Worm (Caenorhabditis elegans) whole organism, L4 larva: ENCODE results near the gene orc-4.

Experiments used
- F26F4.8 ChIP-seq: fragments of 200-800 bp; sonication (Bioruptor generic); conservative IDR thresholded peaks from 2 replicates; pipeline ENCODE4 v1.3.6; 2022; ENCODE audit warnings: missing genetic modification characterization, missing compliant biosample characterization
- F37D6.2 ChIP-seq: sonication (generic microtip); optimal IDR thresholded peaks from 2 replicates; lab custom pipeline; 2016; ENCODE audit warnings: mild to moderate bottlenecking, missing genetic modification characterization, missing compliant biosample characterization
- T20F7.1 ChIP-seq: fragments of 200-800 bp; sonication (Bioruptor generic); optimal IDR thresholded peaks from 2 replicates; lab custom pipeline; 2018; ENCODE audit warnings: mild to moderate bottlenecking, missing genetic modification characterization, missing compliant biosample characterization
- Y5F2A.4 ChIP-seq: fragments of 200-800 bp; sonication (Bioruptor generic); optimal IDR thresholded peaks from 2 replicates; lab custom pipeline; 2018; ENCODE audit warnings: mild to moderate bottlenecking, missing genetic modification characterization, missing compliant biosample characterization
- aha-1 ChIP-seq: fragments of 150-350 bp; peaks from one replicate; lab custom pipeline; 2014; ENCODE audit warnings: missing biosample characterization, missing genetic modification characterization
- aly-2 ChIP-seq: sonication (generic microtip); optimal IDR thresholded peaks from 2 replicates; lab custom pipeline; 2018; ENCODE audit warnings: missing biosample characterization, missing genetic modification characterization
- ama-1 ChIP-seq: fragments of 150-350 bp; optimal IDR thresholded peaks from 2 replicates; lab custom pipeline; 2014; ENCODE audit warnings: inconsistent platforms, mixed read lengths
- attf-4 ChIP-seq: sonication (generic microtip); optimal IDR thresholded peaks from 3 replicates; lab custom pipeline; 2017; ENCODE audit warnings: missing biosample characterization, missing genetic modification characterization
- daf-16 ChIP-seq, 3 experiments: sonication (generic microtip); optimal IDR thresholded peaks; 2 replicates each; lab custom pipeline; 2016 to 2017; ENCODE audit warnings: missing genetic modification characterization in 3 of 3, missing genetic modification reagents in 3 of 3, mild to moderate bottlenecking in 2 of 3, missing compliant biosample characterization in 2 of 3, missing biosample characterization in 1 of 3, moderate library complexity in 1 of 3
- daf-19 ChIP-seq: fragments of 200-800 bp; sonication (Bioruptor generic); conservative IDR thresholded peaks from 2 replicates; pipeline ENCODE4 v1.3.6; 2022; ENCODE audit warnings: missing genetic modification characterization, missing compliant biosample characterization
- dmd-6 ChIP-seq: fragments of 200-800 bp; sonication (Bioruptor generic); IDR thresholded peaks from 2 replicates; pipeline ENCODE4 v1.3.6; 2022; ENCODE audit warnings: missing genetic modification reagents, missing genetic modification characterization, missing compliant biosample characterization
- dmd-9 ChIP-seq: fragments of 200-800 bp; sonication (Bioruptor generic); IDR thresholded peaks from 2 replicates; pipeline ENCODE4 v1.3.6; 2022; ENCODE audit warnings: missing genetic modification reagents, missing genetic modification characterization, missing compliant biosample characterization
- dpl-1 ChIP-seq: fragments of 150-350 bp; optimal IDR thresholded peaks from 2 replicates; lab custom pipeline; 2014; ENCODE audit warnings: missing biosample characterization, missing genetic modification reagents, missing genetic modification characterization
- dve-1 ChIP-seq: sonication (generic microtip); optimal IDR thresholded peaks from 2 replicates; lab custom pipeline; 2017; ENCODE audit warnings: antibody characterized with exemption, mild to moderate bottlenecking, missing genetic modification characterization, missing compliant biosample characterization; ENCODE audit not compliant: insufficient read depth
- hlh-30 ChIP-seq: sonication (generic microtip); optimal IDR thresholded peaks from 2 replicates; lab custom pipeline; 2017; ENCODE audit warnings: antibody characterized with exemption, mild to moderate bottlenecking, missing genetic modification characterization, missing compliant biosample characterization; ENCODE audit not compliant: insufficient read depth
- hmg-1.1 ChIP-seq: fragments of 200-800 bp; sonication (Bioruptor generic); IDR thresholded peaks from 2 replicates; pipeline ENCODE4 v1.3.6; 2022; ENCODE audit warnings: missing genetic modification reagents, missing genetic modification characterization, missing compliant biosample characterization
- jun-1 ChIP-seq: fragments of 150-350 bp; optimal IDR thresholded peaks from 2 replicates; lab custom pipeline; 2014; ENCODE audit warnings: missing biosample characterization, missing genetic modification reagents, missing genetic modification characterization
- lin-29 ChIP-seq: fragments of 200-800 bp; sonication (Bioruptor generic); IDR thresholded peaks from 2 replicates; pipeline ENCODE4 v1.3.6; 2022; ENCODE audit warnings: missing genetic modification reagents, missing genetic modification characterization, missing compliant biosample characterization
- mdl-1 ChIP-seq, 2 experiments: fragments of 150-350 bp in 1 of 2; sonication (generic microtip) in 1 of 2; optimal IDR thresholded peaks; 2 replicates each; lab custom pipeline; 2014 to 2017; ENCODE audit warnings: missing biosample characterization in 2 of 2, missing genetic modification characterization in 2 of 2
- mdt-29 ChIP-seq: fragments of 200-800 bp; sonication (Bioruptor generic); IDR thresholded peaks from 2 replicates; pipeline ENCODE4 v1.3.6; 2022; ENCODE audit warnings: missing genetic modification reagents, missing genetic modification characterization, missing compliant biosample characterization
- mes-2 ChIP-seq: sonication (generic microtip); optimal IDR thresholded peaks from 2 replicates; lab custom pipeline; 2016; ENCODE audit warnings: missing genotype, mild to moderate bottlenecking, missing genetic modification characterization, missing compliant biosample characterization; ENCODE audit not compliant: poor library complexity, severe bottlenecking
- mxl-3 ChIP-seq: fragments of 200-800 bp; sonication (Bioruptor generic); optimal IDR thresholded peaks from 2 replicates; lab custom pipeline; 2018; ENCODE audit warnings: mild to moderate bottlenecking, missing genetic modification characterization, missing compliant biosample characterization
- nhr-11 ChIP-seq: fragments of 150-350 bp; optimal IDR thresholded peaks from 2 replicates; lab custom pipeline; 2014; ENCODE audit warnings: missing biosample characterization, missing genetic modification characterization
- nhr-111 ChIP-seq: fragments of 200-800 bp; sonication (Bioruptor generic); optimal IDR thresholded peaks from 2 replicates; lab custom pipeline; 2018; ENCODE audit warnings: mild to moderate bottlenecking, missing genetic modification characterization, missing compliant biosample characterization
- nhr-237 ChIP-seq: sonication (generic microtip); optimal IDR thresholded peaks from 2 replicates; lab custom pipeline; 2017; ENCODE audit warnings: missing biosample characterization, missing genetic modification characterization
- nhr-25 ChIP-seq: sonication (generic microtip); optimal IDR thresholded peaks from 2 replicates; lab custom pipeline; 2017; ENCODE audit warnings: missing genetic modification characterization, mild to moderate bottlenecking, missing compliant biosample characterization, antibody characterized with exemption, moderate library complexity, borderline replicate concordance; ENCODE audit not compliant: insufficient read depth
- nhr-28 ChIP-seq: fragments of 150-350 bp; optimal IDR thresholded peaks from 2 replicates; lab custom pipeline; 2014; ENCODE audit warnings: missing biosample characterization, missing genetic modification characterization
- pha-4 ChIP-seq, 2 experiments: fragments of 150-350 bp in 1 of 2; fragments of 200-800 bp in 1 of 2; sonication (Bioruptor generic) in 1 of 2; IDR thresholded peaks in 1 of 2; optimal IDR thresholded peaks in 1 of 2; 2 replicates each; pipeline versions ENCODE4 v1.3.6 to Lab custom; 2014 to 2022; ENCODE audit warnings: missing genetic modification characterization in 2 of 2, missing genetic modification reagents in 2 of 2, missing biosample characterization in 1 of 2, missing compliant biosample characterization in 1 of 2
- pqm-1 ChIP-seq: sonication (generic microtip); optimal IDR thresholded peaks from 2 replicates; lab custom pipeline; 2017; ENCODE audit warnings: missing biosample characterization, missing genetic modification characterization
- snpc-1.2 ChIP-seq: fragments of 200-800 bp; sonication (Bioruptor generic); IDR thresholded peaks from 2 replicates; pipeline ENCODE4 v1.3.6; 2022; ENCODE audit warnings: missing genetic modification reagents, missing genetic modification characterization, missing compliant biosample characterization
- tra-1 ChIP-seq: fragments of 200-800 bp; sonication (Bioruptor generic); IDR thresholded peaks from 2 replicates; pipeline ENCODE4 v1.3.6; 2022; ENCODE audit warnings: missing genetic modification reagents, missing genetic modification characterization, missing compliant biosample characterization
- unc-62 ChIP-seq, 3 experiments: fragments of 150-350 bp in 1 of 3; sonication (generic microtip); optimal IDR thresholded peaks in 2 of 3; peaks in 1 of 3; 1 replicate in 1 of 3; 2 replicates in 2 of 3; lab custom pipeline; 2014 to 2017; ENCODE audit warnings: missing biosample characterization in 3 of 3, missing genetic modification characterization in 3 of 3, missing genetic modification reagents in 3 of 3, missing genotype in 1 of 3
- zfp-3 ChIP-seq: fragments of 200-800 bp; sonication (Bioruptor generic); conservative IDR thresholded peaks from 2 replicates; pipeline ENCODE4 v1.3.6; 2022; ENCODE audit warnings: missing genetic modification reagents, missing genetic modification characterization, missing compliant biosample characterization
- ztf-11 ChIP-seq: fragments of 150-350 bp; optimal IDR thresholded peaks from 2 replicates; lab custom pipeline; 2014; ENCODE audit warnings: missing biosample characterization, missing genetic modification characterization

orc-4 gene

ce11 chrIII:10652833-10653232, 6.9 kb downstream of the orc-4 start:
- TF ChIP-seq mes-2 (tag; lab: Kevin White, UChicago): no peak
- TF ChIP-seq mdt-29 (GFP tag; lab: Robert Waterston, UW): no peak

DNA sequence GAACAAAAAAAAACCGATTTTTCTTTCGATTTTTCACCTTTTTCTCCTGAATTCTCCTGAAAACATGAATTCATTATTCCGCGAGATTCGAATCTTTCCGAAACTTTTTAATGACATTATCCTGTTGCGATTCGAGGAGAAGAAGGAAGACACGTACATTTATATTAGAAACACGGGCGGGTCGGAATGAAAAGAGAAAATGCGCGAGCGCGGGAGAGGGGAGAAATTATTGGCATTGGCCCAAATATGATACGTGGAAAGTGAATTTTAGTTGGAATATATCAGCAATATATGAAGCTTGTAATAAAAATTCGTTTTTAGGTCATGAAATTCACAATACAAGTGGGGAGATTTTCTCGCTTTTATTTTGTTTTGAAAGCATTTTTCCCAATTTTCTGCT, 7.5 kb downstream of the orc-4 start:
- TF ChIP-seq jun-1 (tag; lab: Kevin White, UChicago) (no peak), aha-1 (tag; lab: Kevin White, UChicago) (peak; percentile 84)

DNA sequence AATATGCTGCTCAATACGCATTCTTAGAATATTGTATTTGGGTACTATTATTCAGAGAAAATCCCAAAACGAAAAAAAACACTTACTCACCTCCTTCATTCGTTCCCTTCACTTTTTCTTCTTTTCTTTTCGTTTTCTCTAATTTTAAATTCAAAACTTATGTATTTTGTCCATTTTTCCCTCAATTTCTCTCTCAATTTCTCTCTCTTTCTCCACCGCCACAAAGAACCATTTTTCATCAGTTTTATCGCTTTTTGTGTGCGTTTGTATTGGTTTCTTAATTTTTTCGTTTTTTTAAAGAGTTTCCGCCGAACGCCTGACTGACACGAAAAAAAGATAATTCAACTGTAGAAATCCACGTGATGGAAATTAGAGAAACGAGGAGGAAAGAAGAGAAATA, 8.7 kb downstream of the orc-4 start, which contains the start of gene cnt-2:
Gene cnt-2, plus strand, starts transcription at position 301 of the 400 bp plus-strand sequence.
- TF ChIP-seq T20F7.1 (GFP tag; lab: Kevin White, UChicago) (no peak), dmd-9 (no peak), nhr-111 (no peak), Y5F2A.4 (GFP tag; lab: Kevin White, UChicago) (no peak), tra-1 (GFP tag; lab: Robert Waterston, UW) (no peak), daf-19 (GFP tag; lab: Robert Waterston, UW) (no peak), pqm-1 (tag; lab: Kevin White, UChicago) (no peak), snpc-1.2 (GFP tag; lab: Robert Waterston, UW) (no peak), F37D6.2 (tag; lab: Kevin White, UChicago) (no peak)

- no peak for TF ChIP-seq nhr-11 (tag; lab: Kevin White, UChicago)
- TF ChIP-seq nhr-28 (tag; lab: Kevin White, UChicago): peak; percentile 26
- peak; percentile 57 for TF ChIP-seq pqm-1 (tag; lab: Kevin White, UChicago)
- no peak for TF ChIP-seq daf-16 (GFP tag; optimal IDR thresholded peaks at IDR 0.05; lab: Kevin White, UChicago)
- TF ChIP-seq daf-16 (tag; optimal IDR thresholded peaks at IDR 0.05; lab: Kevin White, UChicago): peak; percentile 37
- TF ChIP-seq F26F4.8 (GFP tag; lab: Robert Waterston, UW): no peak
- no peak for TF ChIP-seq ztf-11 (tag; lab: Kevin White, UChicago)
- peak; percentile 5 for TF ChIP-seq dpl-1
- TF ChIP-seq dmd-9: no peak
- TF ChIP-seq dmd-6: peak; percentile 46; the same call in 1 of the 2 replicates
- TF ChIP-seq nhr-237: no peak
- no peak for TF ChIP-seq zfp-3 (GFP tag; lab: Robert Waterston, UW)
- TF ChIP-seq dve-1: peak; percentile 39
Measured at ce11 chrIII:10656069-10656468, 10.1 kb downstream of the orc-4 start.

DNA sequence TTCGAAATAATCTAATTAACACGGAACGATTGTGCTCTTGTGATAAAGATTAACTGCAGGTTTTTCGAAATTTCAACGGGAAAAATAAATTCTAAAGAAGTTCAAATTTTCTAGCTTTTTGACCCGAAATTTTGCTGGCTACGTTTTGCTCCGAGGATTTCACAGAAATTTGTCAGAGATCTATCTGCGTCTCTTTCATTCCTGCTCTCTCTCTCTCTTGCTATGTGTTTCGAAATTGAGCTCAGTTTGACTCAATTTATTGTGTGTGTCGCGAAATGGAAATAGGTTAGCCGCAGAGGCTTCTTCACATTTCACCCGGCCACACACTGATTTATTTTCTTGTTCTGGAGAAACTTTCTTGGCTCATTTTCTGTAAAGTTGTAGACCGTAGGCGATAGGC, 11.7 kb downstream of the orc-4 start:
- TF ChIP-seq unc-62 (GFP tag; optimal IDR thresholded peaks at IDR 0.05 in 1 of 2; lab: Kevin White, UChicago) (peak in 1 of 2 experiments; percentile 7), unc-62 (tag; optimal IDR thresholded peaks at IDR 0.05; lab: Kevin White, UChicago) (no peak), aha-1 (tag; lab: Kevin White, UChicago) (peak; percentile 75), hmg-1.1 (GFP tag; lab: Robert Waterston, UW) (0 out of 2 replicates have a peak, but pooled peaks have one; percentile 18), aly-2 (no peak)

DNA sequence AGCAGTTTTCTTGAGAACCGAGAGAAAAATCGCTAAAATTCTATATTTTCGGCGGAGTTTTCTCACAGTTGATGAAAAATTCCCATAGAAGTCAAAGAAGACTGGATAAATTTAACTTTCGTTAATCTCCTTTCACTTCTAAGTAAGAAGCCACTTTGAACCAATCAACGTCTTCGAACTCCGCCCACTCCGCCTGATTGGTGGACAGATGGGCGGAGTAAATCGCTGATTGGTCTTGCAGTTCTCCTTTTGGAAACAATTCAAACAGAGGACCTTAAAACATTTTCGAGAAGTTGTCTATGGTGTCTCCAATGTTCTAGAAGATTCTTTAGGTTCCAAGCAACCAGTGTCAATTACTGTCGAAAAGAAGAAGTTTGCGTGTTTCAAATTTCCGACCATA, 12.4 kb downstream of the orc-4 start:
- no peak for TF ChIP-seq lin-29 (GFP tag; lab: Robert Waterston, UW)
- TF ChIP-seq aha-1 (tag; lab: Kevin White, UChicago): peak; percentile 64
- TF ChIP-seq attf-4: no peak

ce11 chrIII:10661292-10661691, 15.3 kb downstream of the orc-4 start:
- TF ChIP-seq nhr-28 (tag; lab: Kevin White, UChicago): peak; percentile 44
- TF ChIP-seq nhr-25 (tag; lab: Kevin White, UChicago): peak; percentile 41
- TF ChIP-seq mxl-3 (GFP tag; lab: Kevin White, UChicago): peak; percentile 28
- TF ChIP-seq ama-1: no peak
- no peak for TF ChIP-seq daf-19 (GFP tag; lab: Robert Waterston, UW)
- TF ChIP-seq unc-62 (GFP tag; optimal IDR thresholded peaks at IDR 0.05 in 1 of 2; lab: Kevin White, UChicago): peak in 1 of 2 experiments; percentile 66
- no peak for TF ChIP-seq unc-62 (tag; optimal IDR thresholded peaks at IDR 0.05; lab: Kevin White, UChicago)
- TF ChIP-seq hlh-30 (tag; lab: Kevin White, UChicago): peak; percentile 26
- peak; percentile 83 for TF ChIP-seq aha-1 (tag; lab: Kevin White, UChicago)
- TF ChIP-seq pha-4 (GFP tag; IDR thresholded peaks at IDR 0.05; lab: Robert Waterston, UW): no peak
- no peak for TF ChIP-seq pha-4 (tag; optimal IDR thresholded peaks at IDR 0.05; lab: Kevin White, UChicago)
- peak in 1 of 2 experiments; percentile 43 for TF ChIP-seq mdl-1 (tag; optimal IDR thresholded peaks at IDR 0.05; lab: Kevin White, UChicago)
- TF ChIP-seq tra-1 (GFP tag; lab: Robert Waterston, UW): no peak
